Worm (Caenorhabditis elegans): Measurements from ENCODE around the gene M01B2.10.

DNA sequence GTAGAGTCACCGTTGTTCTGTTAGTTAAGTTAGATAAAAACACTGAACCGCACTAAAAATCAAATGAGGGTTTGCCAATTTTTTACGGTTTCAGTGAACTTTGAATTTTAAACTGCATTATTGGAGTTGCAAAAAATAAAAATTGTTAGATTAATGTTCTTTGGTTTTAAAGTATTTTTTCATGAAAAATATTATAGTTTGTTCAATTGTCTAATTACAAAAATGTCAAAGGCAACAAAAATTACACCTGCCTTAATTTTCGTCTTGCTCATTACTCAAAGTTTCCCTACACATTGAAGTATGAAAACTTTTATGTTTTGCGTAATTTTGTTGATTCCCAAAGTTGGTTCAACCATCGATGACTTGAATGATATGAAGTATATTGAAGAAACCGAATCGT lies 48.5 kb upstream of the M01B2.10 start, which contains the start of gene irld-62:
- TF ChIP-seq dao-5 (tag; optimal IDR thresholded peaks at IDR 0.05) (no peak), him-1 (tag; optimal IDR thresholded peaks at IDR 0.05) (no peak), W03F9.2 (tag; optimal IDR thresholded peaks at IDR 0.05) (no peak)

Data from whole organism, L4/young adult.